Worm (Caenorhabditis elegans): ENCODE measurements around the gene fbxa-115.

Gene fbxa-115

ce11 chrV:20192102-20192880, at the start of gene fbxa-115, which contains the start of gene Y113G7B.27:
TSS of gene fbxa-115 (minus strand) at chrV:20192152.
TSS of gene Y113G7B.27 (plus strand) at chrV:20192830.
- TF ChIP-seq tab-1 (GFP tag; IDR thresholded peaks at IDR 0.05) (no peak), ztf-29 (GFP tag; IDR thresholded peaks at IDR 0.05) (no peak)

ce11 chrV:20241243-20241862, 49.4 kb upstream of the fbxa-115 start:
- TF ChIP-seq klf-2 (GFP tag; conservative IDR thresholded peaks at IDR 0.05) (no peak), flt-1 (GFP tag; IDR thresholded peaks at IDR 0.05) (0 out of 2 replicates have a peak, but pooled peaks have one; percentile 41)

- TF ChIP-seq T22C8.4 (GFP tag; IDR thresholded peaks at IDR 0.05), result no peak
These were observed 45.5 kb upstream of the fbxa-115 start, which contains the start of gene sld-5 for ce11 chrV:20237429-20237828. TSS of gene sld-5 (minus strand) at chrV:20237745.

ce11 chrV:20235231-20235630, 43.3 kb upstream of the fbxa-115 start:
- TF ChIP-seq T22C8.4 (GFP tag; IDR thresholded peaks at IDR 0.05), result no peak
- TF ChIP-seq ztf-29 (GFP tag; IDR thresholded peaks at IDR 0.05), result no peak
- no peak for TF ChIP-seq med-1 (GFP tag; optimal IDR thresholded peaks at IDR 0.05; ENCODE audit: insufficient read depth)

- 0 out of 2 replicates have a peak, but pooled peaks have one; percentile 4 for TF ChIP-seq flt-1 (GFP tag; IDR thresholded peaks at IDR 0.05)
- TF ChIP-seq T22C8.4 (GFP tag; IDR thresholded peaks at IDR 0.05), result no peak
These were observed 42.5 kb upstream of the fbxa-115 start for ce11 chrV:20234439-20234838.

ce11 chrV:20233743-20234142, 41.8 kb upstream of the fbxa-115 start, which contains the start of gene Y113G7B.15:
TSS of gene Y113G7B.15 (minus strand) at chrV:20233843.
- no peak for TF ChIP-seq flt-1 (GFP tag; IDR thresholded peaks at IDR 0.05)
- no peak for TF ChIP-seq tab-1 (GFP tag; IDR thresholded peaks at IDR 0.05)
- no peak for TF ChIP-seq klf-2 (GFP tag; conservative IDR thresholded peaks at IDR 0.05)
- TF ChIP-seq T22C8.4 (GFP tag; IDR thresholded peaks at IDR 0.05), result no peak
- TF ChIP-seq ztf-29 (GFP tag; IDR thresholded peaks at IDR 0.05), result no peak
- no peak for TF ChIP-seq ref-1 (GFP tag; conservative IDR thresholded peaks at IDR 0.05)
- TF ChIP-seq cog-1 (tag; optimal IDR thresholded peaks at IDR 0.05), result no peak

ce11 chrV:20225312-20225711, 33.4 kb upstream of the fbxa-115 start:
- TF ChIP-seq cog-1 (tag; optimal IDR thresholded peaks at IDR 0.05), result no peak
- TF ChIP-seq T22C8.4 (GFP tag; IDR thresholded peaks at IDR 0.05), result no peak
- TF ChIP-seq tab-1 (GFP tag; IDR thresholded peaks at IDR 0.05), result no peak
- no peak for TF ChIP-seq ztf-23 (GFP tag; IDR thresholded peaks at IDR 0.05)
- TF ChIP-seq ztf-29 (GFP tag; IDR thresholded peaks at IDR 0.05), result no peak
- TF ChIP-seq ref-1 (GFP tag; conservative IDR thresholded peaks at IDR 0.05), result no peak
- TF ChIP-seq klf-2 (GFP tag; conservative IDR thresholded peaks at IDR 0.05), result no peak
- no peak for TF ChIP-seq flt-1 (GFP tag; IDR thresholded peaks at IDR 0.05)
- TF ChIP-seq med-1 (GFP tag; optimal IDR thresholded peaks at IDR 0.05; ENCODE audit: insufficient read depth), result no peak

ce11 chrV:20223725-20224124, 31.8 kb upstream of the fbxa-115 start:
- TF ChIP-seq ztf-29 (GFP tag; IDR thresholded peaks at IDR 0.05) (no peak), ref-1 (GFP tag; conservative IDR thresholded peaks at IDR 0.05) (no peak), med-1 (GFP tag; optimal IDR thresholded peaks at IDR 0.05; ENCODE audit: insufficient read depth) (no peak), klf-2 (GFP tag; conservative IDR thresholded peaks at IDR 0.05) (no peak), ztf-23 (GFP tag; IDR thresholded peaks at IDR 0.05) (no peak), cog-1 (tag; optimal IDR thresholded peaks at IDR 0.05) (no peak), T22C8.4 (GFP tag; IDR thresholded peaks at IDR 0.05) (no peak), flt-1 (GFP tag; IDR thresholded peaks at IDR 0.05) (no peak)

ce11 chrV:20220604-20221003, 28.7 kb upstream of the fbxa-115 start:
- TF ChIP-seq ztf-29 (GFP tag; IDR thresholded peaks at IDR 0.05), result no peak
- TF ChIP-seq tab-1 (GFP tag; IDR thresholded peaks at IDR 0.05), result no peak
- TF ChIP-seq T22C8.4 (GFP tag; IDR thresholded peaks at IDR 0.05), result no peak
- no peak for TF ChIP-seq ztf-23 (GFP tag; IDR thresholded peaks at IDR 0.05)
- no peak for TF ChIP-seq flt-1 (GFP tag; IDR thresholded peaks at IDR 0.05)
- no peak for TF ChIP-seq ref-1 (GFP tag; conservative IDR thresholded peaks at IDR 0.05)
- TF ChIP-seq med-1 (GFP tag; optimal IDR thresholded peaks at IDR 0.05; ENCODE audit: insufficient read depth), result no peak
- TF ChIP-seq klf-2 (GFP tag; conservative IDR thresholded peaks at IDR 0.05), result no peak

- no peak for TF ChIP-seq ztf-23 (GFP tag; IDR thresholded peaks at IDR 0.05)
- TF ChIP-seq ztf-29 (GFP tag; IDR thresholded peaks at IDR 0.05), result no peak
- TF ChIP-seq tab-1 (GFP tag; IDR thresholded peaks at IDR 0.05), result no peak
- no peak for TF ChIP-seq med-1 (GFP tag; optimal IDR thresholded peaks at IDR 0.05; ENCODE audit: insufficient read depth)
- no peak for TF ChIP-seq flt-1 (GFP tag; IDR thresholded peaks at IDR 0.05)
- no peak for TF ChIP-seq cog-1 (tag; optimal IDR thresholded peaks at IDR 0.05)
- no peak for TF ChIP-seq klf-2 (GFP tag; conservative IDR thresholded peaks at IDR 0.05)
- TF ChIP-seq ref-1 (GFP tag; conservative IDR thresholded peaks at IDR 0.05), result no peak
- TF ChIP-seq T22C8.4 (GFP tag; IDR thresholded peaks at IDR 0.05), result no peak
These were observed 23.2 kb upstream of the fbxa-115 start, which contains the start of gene Y113G7B.11 for ce11 chrV:20215197-20215596. TSS of gene Y113G7B.11 (minus strand) at chrV:20215297.

- TF ChIP-seq tab-1 (GFP tag; IDR thresholded peaks at IDR 0.05), result no peak
- no peak for TF ChIP-seq ztf-23 (GFP tag; IDR thresholded peaks at IDR 0.05)
- no peak for TF ChIP-seq T22C8.4 (GFP tag; IDR thresholded peaks at IDR 0.05)
- TF ChIP-seq klf-2 (GFP tag; conservative IDR thresholded peaks at IDR 0.05), result no peak
- no peak for TF ChIP-seq flt-1 (GFP tag; IDR thresholded peaks at IDR 0.05)
- no peak for TF ChIP-seq ref-1 (GFP tag; conservative IDR thresholded peaks at IDR 0.05)
- no peak for TF ChIP-seq cog-1 (tag; optimal IDR thresholded peaks at IDR 0.05)
- TF ChIP-seq ztf-29 (GFP tag; IDR thresholded peaks at IDR 0.05), result no peak
- TF ChIP-seq med-1 (GFP tag; optimal IDR thresholded peaks at IDR 0.05; ENCODE audit: insufficient read depth), result no peak
These were observed 21.1 kb upstream of the fbxa-115 start for ce11 chrV:20213097-20213496.

Measured in whole organism, midembryonic.